Worm (Caenorhabditis elegans): ENCODE data around the gene Y37A1A.3.

The Y37A1A.3 gene

ce11 chrIV:13887408-13888163 lies 15.1 kb downstream of the Y37A1A.3 start, which contains the start of gene lin-66 (continued):
- TF ChIP-seq nhr-12 (tag; optimal IDR thresholded peaks at IDR 0.05), result no peak
- no peak for TF ChIP-seq elt-1 (tag; optimal IDR thresholded peaks at IDR 0.05)
- peak; percentile 59 for TF ChIP-seq snpc-4 (tag; optimal IDR thresholded peaks at IDR 0.05)
- no peak for TF ChIP-seq unc-62 (GFP tag; optimal IDR thresholded peaks at IDR 0.05)
- TF ChIP-seq ztf-11 (tag; optimal IDR thresholded peaks at IDR 0.05), result no peak
- no peak for TF ChIP-seq ceh-82 (tag; optimal IDR thresholded peaks at IDR 0.05)
- peak; percentile 59 for TF ChIP-seq unc-39 (tag; optimal IDR thresholded peaks at IDR 0.05)
- peak; percentile 50 for TF ChIP-seq ceh-16 (tag; optimal IDR thresholded peaks at IDR 0.05)
- TF ChIP-seq ztf-1 (GFP tag; conservative IDR thresholded peaks at IDR 0.05), result no peak
- peak; percentile 25 for TF ChIP-seq nhr-237 (tag; optimal IDR thresholded peaks at IDR 0.05)
- TF ChIP-seq mab-5 (tag; optimal IDR thresholded peaks at IDR 0.05), result peak; percentile 60
- peak; percentile 91 for TF ChIP-seq lin-11 (tag; optimal IDR thresholded peaks at IDR 0.05)
- peak; percentile 98 for TF ChIP-seq F13H6.1 (tag; optimal IDR thresholded peaks at IDR 0.05)

DNA sequence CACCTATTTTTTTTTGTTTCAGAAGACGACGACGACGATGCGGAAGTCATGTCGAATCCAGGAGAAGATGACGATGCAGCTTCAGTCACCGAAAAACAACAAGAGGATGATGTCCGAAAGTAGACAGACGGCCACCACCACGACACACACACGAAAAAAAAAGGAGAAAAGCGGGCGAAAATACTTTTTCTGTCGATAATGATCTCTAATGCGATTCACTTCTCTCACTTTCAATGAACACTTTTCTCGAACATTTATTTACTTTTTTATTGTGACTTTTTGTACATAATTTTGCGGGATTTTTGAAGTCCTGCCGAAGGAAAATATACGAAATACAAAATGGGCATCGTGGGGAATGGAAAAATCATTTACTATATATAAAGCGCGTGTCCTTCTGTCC lies 18.8 kb downstream of the Y37A1A.3 start:
- peak; percentile 55 for TF ChIP-seq blmp-1 (tag; optimal IDR thresholded peaks at IDR 0.05; ENCODE audit: insufficient read depth)
- TF ChIP-seq fos-1 (tag; optimal IDR thresholded peaks at IDR 0.05), result no peak

DNA sequence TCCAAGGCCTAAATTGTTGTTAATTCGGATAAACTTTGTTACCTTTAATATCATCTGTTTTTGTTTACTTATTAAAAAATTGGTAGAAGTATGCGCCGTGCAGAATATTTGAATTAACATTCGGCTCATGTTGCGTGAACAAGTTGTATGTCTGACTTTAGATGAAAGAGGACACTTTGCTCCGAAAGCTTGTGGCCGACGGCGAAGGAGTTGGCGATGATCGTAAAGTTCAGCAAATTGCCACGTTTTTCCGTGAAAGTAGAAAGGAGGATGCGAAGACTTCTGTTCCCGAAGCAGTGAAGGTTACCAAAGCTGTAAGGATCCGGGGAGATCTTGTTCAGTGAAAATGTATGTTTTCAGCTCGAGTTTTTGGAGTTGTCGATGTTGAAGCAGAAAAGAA lies 20.1 kb downstream of the Y37A1A.3 start, which contains the start of gene thoc-7:
Gene thoc-7, plus strand, starts transcription at position 162 of the 400 bp plus-strand sequence.
- TF ChIP-seq unc-55 (GFP tag; optimal IDR thresholded peaks at IDR 0.05) (no peak), nhr-129 (tag; optimal IDR thresholded peaks at IDR 0.05) (peak; percentile 26), ztf-1 (GFP tag; conservative IDR thresholded peaks at IDR 0.05) (no peak), nhr-21 (tag; optimal IDR thresholded peaks at IDR 0.05) (no peak), F13H6.1 (tag; optimal IDR thresholded peaks at IDR 0.05) (no peak)

DNA sequence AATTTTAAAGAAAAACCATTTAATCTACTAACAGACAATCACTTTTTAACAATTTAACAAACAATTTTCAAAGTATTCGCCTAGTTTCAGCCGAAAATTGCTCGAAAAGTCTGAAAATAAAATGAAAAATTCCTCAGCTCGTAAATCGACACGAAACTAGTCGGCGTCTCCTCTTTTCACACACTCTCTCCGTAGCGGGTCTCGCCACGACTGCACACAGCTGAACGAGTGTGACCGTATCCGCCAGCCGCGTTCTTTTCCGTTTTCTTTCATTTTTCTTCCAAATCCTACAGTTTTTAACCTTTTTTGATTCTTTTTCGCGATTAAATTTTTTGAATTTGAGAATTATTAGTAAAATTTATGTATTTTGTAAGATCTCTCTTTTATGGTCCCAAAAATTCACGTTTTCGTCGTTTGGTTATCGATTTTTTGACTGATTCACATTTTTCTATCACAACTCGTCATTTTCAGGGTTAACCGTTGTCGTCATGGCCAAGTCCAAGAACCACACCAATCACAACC lies 20.9 kb downstream of the Y37A1A.3 start, which contains the start of gene rpl-29:
Gene rpl-29, plus strand, starts transcription at position 472 of the 522 bp plus-strand sequence.
- TF ChIP-seq nhr-12 (tag; optimal IDR thresholded peaks at IDR 0.05) (no peak), gmeb-1 (tag; optimal IDR thresholded peaks at IDR 0.05) (peak; percentile 89), nhr-25 (tag; optimal IDR thresholded peaks at IDR 0.05) (peak; percentile 83), sma-3 (GFP tag; optimal IDR thresholded peaks at IDR 0.05) (peak; percentile 91), skn-1 (tag; optimal IDR thresholded peaks at IDR 0.05) (no peak), peb-1 (tag; optimal IDR thresholded peaks at IDR 0.05) (no peak), nhr-10 (tag; optimal IDR thresholded peaks at IDR 0.05) (no peak), Y55F3AM.14 (GFP tag; optimal IDR thresholded peaks at IDR 0.05) (peak; percentile 1), R02D3.7 (tag; optimal IDR thresholded peaks at IDR 0.05) (peak; percentile 98), sma-9 (GFP tag; optimal IDR thresholded peaks at IDR 0.05) (peak; percentile 81), sma-9 (tag; optimal IDR thresholded peaks at IDR 0.05) (no peak), mdl-1 (tag; optimal IDR thresholded peaks at IDR 0.05) (no peak), alr-1 (tag; optimal IDR thresholded peaks at IDR 0.05) (no peak), ZK546.5 (tag; optimal IDR thresholded peaks at IDR 0.05) (peak; percentile 52), snpc-4 (tag; optimal IDR thresholded peaks at IDR 0.05) (peak; percentile 80), sem-4 (tag; optimal IDR thresholded peaks at IDR 0.05) (peak; percentile 59), elt-1 (tag; optimal IDR thresholded peaks at IDR 0.05) (no peak), lsy-2 (tag; optimal IDR thresholded peaks at IDR 0.05) (peak; percentile 98 to 99), ztf-4 (tag; optimal IDR thresholded peaks at IDR 0.05) (peak; percentile 79), ztf-1 (GFP tag; conservative IDR thresholded peaks at IDR 0.05) (no peak), crh-2 (tag; optimal IDR thresholded peaks at IDR 0.05) (peak; percentile 91), nhr-6 (tag; optimal IDR thresholded peaks at IDR 0.05) (peak; percentile 39), fos-1 (tag; optimal IDR thresholded peaks at IDR 0.05) (peak; percentile 48), lin-11 (tag; optimal IDR thresholded peaks at IDR 0.05) (peak; percentile 88), nhr-21 (tag; optimal IDR thresholded peaks at IDR 0.05) (peak; percentile 85), lin-39 (tag; optimal IDR thresholded peaks at IDR 0.05) (no peak), ztf-11 (tag; optimal IDR thresholded peaks at IDR 0.05) (no peak), egl-27 (tag; optimal IDR thresholded peaks at IDR 0.05) (peak; percentile 68), F13H6.1 (tag; optimal IDR thresholded peaks at IDR 0.05) (peak; percentile 83), nhr-23 (tag; optimal IDR thresholded peaks at IDR 0.05) (no peak), unc-39 (tag; optimal IDR thresholded peaks at IDR 0.05) (no peak), nhr-77 (tag; optimal IDR thresholded peaks at IDR 0.05) (no peak), nhr-237 (tag; optimal IDR thresholded peaks at IDR 0.05) (no peak), aly-2 (tag; optimal IDR thresholded peaks at IDR 0.05) (no peak), unc-62 (GFP tag; optimal IDR thresholded peaks at IDR 0.05) (no peak), mab-5 (tag; optimal IDR thresholded peaks at IDR 0.05) (peak; percentile 71), dmd-4 (tag; optimal IDR thresholded peaks at IDR 0.05) (no peak), nhr-11 (tag; optimal IDR thresholded peaks at IDR 0.05) (no peak), mbf-1 (tag; optimal IDR thresholded peaks at IDR 0.05) (no peak), ceh-16 (tag; optimal IDR thresholded peaks at IDR 0.05) (peak; percentile 50), blmp-1 (tag; optimal IDR thresholded peaks at IDR 0.05; ENCODE audit: insufficient read depth) (peak; percentile 50)

Measured in whole organism, L2 larva.